Worm (Caenorhabditis elegans): ENCODE data around the gene F17A2.16.
A peak's percentile ranks its signal among the peaks of the same experiment; 100 is the strongest.
"Not testable (repeated sequence)": the region's sequence is repeated elsewhere in the genome, so short reads cannot be mapped to it uniquely, and the experiment has no call there.

Gene F17A2.16

DNA sequence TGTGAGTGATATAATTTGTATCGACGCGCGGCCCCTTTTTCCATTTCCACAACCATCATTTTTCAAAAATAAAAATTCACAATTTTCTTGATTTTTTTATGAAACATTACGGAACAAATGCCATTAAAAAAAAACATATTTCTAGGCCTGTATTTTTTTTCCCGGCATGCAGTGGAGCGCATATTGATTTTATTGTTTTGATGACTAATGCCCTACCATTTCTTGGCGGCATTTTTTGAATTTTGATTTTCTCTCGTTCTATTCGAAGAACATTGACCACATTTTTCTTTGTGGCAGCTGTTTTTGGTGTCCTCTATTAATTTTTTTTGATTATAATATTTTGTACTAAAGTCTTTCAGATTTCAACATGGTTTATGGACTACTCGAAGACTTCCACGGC lies 9.9 kb upstream of the F17A2.16 start, which contains the start of gene W06D11.3:
Gene W06D11.3 (plus strand): TSS at position 360 of the 400 bp plus-strand sequence.
- TF ChIP-seq lin-40 (tag; optimal IDR thresholded peaks at IDR 0.05): no peak
- no peak for TF ChIP-seq rcor-1 (GFP tag; IDR thresholded peaks at IDR 0.05)
- peak; percentile 73 for TF ChIP-seq efl-1 (GFP tag; optimal IDR thresholded peaks at IDR 0.05)
- peak; percentile 69 for TF ChIP-seq madf-6 (GFP tag; IDR thresholded peaks at IDR 0.05)
- peak; percentile 78 for TF ChIP-seq madf-8 (GFP tag; conservative IDR thresholded peaks at IDR 0.05)
- no peak for TF ChIP-seq Y79H2A.3 (GFP tag; conservative IDR thresholded peaks at IDR 0.05)
- peak; percentile 26; the same call in 1 of the 2 replicates for TF ChIP-seq hmg-1.2 (GFP tag; IDR thresholded peaks at IDR 0.05)

DNA sequence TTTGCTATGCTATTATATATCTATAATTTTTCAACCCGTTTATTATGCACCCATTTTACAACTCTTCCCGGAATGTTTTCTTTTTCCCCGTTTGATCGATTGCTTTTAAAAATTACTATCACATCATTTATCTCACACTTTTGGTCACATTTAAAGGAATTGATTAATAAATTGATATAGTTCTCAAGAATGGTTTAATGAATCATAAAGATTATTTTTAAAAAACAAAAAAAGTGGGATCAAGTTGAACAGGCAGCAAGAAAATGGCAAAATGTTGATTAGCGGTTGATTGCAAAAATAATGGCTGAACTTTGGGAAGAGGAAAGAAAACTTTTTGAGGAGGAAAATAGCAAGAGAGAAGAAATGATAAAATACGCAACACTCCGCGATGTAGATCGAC lies 8.4 kb upstream of the F17A2.16 start, which contains the start of gene W06D11.5:
Gene W06D11.5 (plus strand): TSS at position 301 of the 400 bp plus-strand sequence.
- TF ChIP-seq nhr-80 (tag; optimal IDR thresholded peaks at IDR 0.05): no peak
- TF ChIP-seq lsl-1 (GFP tag; optimal IDR thresholded peaks at IDR 0.05): no peak
- TF ChIP-seq ama-1 (optimal IDR thresholded peaks at IDR 0.05): no peak
- TF ChIP-seq ama-1 (GFP tag; optimal IDR thresholded peaks at IDR 0.05): no peak
- TF ChIP-seq athp-1 (tag; optimal IDR thresholded peaks at IDR 0.05): no peak
- TF ChIP-seq pbrm-1 (GFP tag; IDR thresholded peaks at IDR 0.05): no peak
- no peak for TF ChIP-seq F23B12.7 (tag; optimal IDR thresholded peaks at IDR 0.05; ENCODE audit: insufficient read depth)
- no peak for TF ChIP-seq lin-26 (GFP tag; IDR thresholded peaks at IDR 0.05)
- no peak for TF ChIP-seq rpc-1 (optimal IDR thresholded peaks at IDR 0.05)
- no peak for TF ChIP-seq rpc-1 (tag; optimal IDR thresholded peaks at IDR 0.05)
- TF ChIP-seq lag-1 (GFP tag; IDR thresholded peaks at IDR 0.05): no peak
- no peak for TF ChIP-seq lir-1 (GFP tag; conservative IDR thresholded peaks at IDR 0.05)
- TF ChIP-seq bed-1 (GFP tag; IDR thresholded peaks at IDR 0.05): no peak
- TF ChIP-seq nfya-1 (tag; optimal IDR thresholded peaks at IDR 0.05; ENCODE audit: borderline replicate concordance, insufficient read depth): no peak
- TF ChIP-seq ceh-40 (GFP tag; IDR thresholded peaks at IDR 0.05): no peak
- no peak for TF ChIP-seq B0019.2 (GFP tag; conservative IDR thresholded peaks at IDR 0.05)
- TF ChIP-seq fkh-3 (tag; optimal IDR thresholded peaks at IDR 0.05): no peak

DNA sequence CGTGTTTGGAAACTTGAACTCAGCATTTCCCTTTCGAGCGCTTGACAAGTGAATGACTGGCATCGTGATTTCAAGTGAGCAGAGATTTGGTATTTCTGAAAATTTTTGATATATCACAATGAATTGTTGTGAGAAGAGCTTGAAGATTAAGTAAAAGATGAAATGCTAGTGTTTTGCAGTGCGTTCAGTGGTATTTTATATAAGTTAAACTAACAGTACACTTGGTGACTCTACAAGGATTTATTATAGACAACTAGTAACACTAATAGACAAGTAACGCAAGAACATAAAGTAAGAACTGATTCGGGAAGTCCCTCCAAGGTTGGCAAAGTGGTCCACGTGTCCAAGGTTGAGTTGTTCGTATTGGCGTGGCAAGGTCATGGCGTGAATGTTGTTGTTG lies 5.5 kb upstream of the F17A2.16 start, which contains the start of gene dot-1.3:
Gene dot-1.3 (minus strand): TSS at position 101 of the 400 bp plus-strand sequence.
- TF ChIP-seq F39B2.1 (GFP tag; IDR thresholded peaks at IDR 0.05); gei-17 (GFP tag; optimal IDR thresholded peaks at IDR 0.05); F49E8.2 (tag; optimal IDR thresholded peaks at IDR 0.05; ENCODE audit: insufficient read depth): not testable (repeated sequence)

DNA sequence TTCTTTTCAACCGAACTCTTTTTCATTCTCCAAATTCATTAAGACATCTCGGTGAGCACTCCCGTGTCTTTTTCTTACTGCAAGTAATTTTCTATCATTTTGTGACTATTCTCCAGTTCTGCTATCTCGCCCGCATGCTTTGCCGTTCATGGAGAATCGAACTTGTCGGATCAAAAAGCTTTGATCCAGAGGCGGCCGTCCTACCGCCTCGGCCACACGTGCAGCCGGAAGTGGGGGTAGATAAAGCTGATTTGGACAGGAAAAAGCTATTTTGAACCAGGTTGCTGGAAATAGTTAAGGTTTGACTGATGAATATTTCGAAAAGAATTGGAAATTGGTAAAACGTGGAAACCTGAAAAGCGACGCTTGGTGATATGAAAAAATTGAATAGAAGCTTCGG lies 4.0 kb upstream of the F17A2.16 start:
- TF ChIP-seq ZK185.1 (tag; optimal IDR thresholded peaks at IDR 0.05; ENCODE audit: poor library complexity, severe bottlenecking) (no peak), die-1 (tag; optimal IDR thresholded peaks at IDR 0.05) (no peak), B0261.1 (tag; optimal IDR thresholded peaks at IDR 0.05) (peak; percentile 24), K11D2.4 (GFP tag; IDR thresholded peaks at IDR 0.05) (0 out of 2 replicates have a peak, but pooled peaks have one; percentile 64), nhr-179 (tag; optimal IDR thresholded peaks at IDR 0.05) (no peak), egrh-3 (GFP tag; IDR thresholded peaks at IDR 0.05) (no peak), unc-62 (GFP tag; optimal IDR thresholded peaks at IDR 0.05) (no peak), atf-7 (tag; optimal IDR thresholded peaks at IDR 0.05) (no peak), pbrm-1 (GFP tag; IDR thresholded peaks at IDR 0.05) (no peak), lin-35 (GFP tag; optimal IDR thresholded peaks at IDR 0.05) (no peak), sea-2 (GFP tag; IDR thresholded peaks at IDR 0.05) (no peak), fkh-3 (tag; optimal IDR thresholded peaks at IDR 0.05) (no peak), D2030.7 (GFP tag; IDR thresholded peaks at IDR 0.05) (no peak), hlh-12 (tag; optimal IDR thresholded peaks at IDR 0.05) (no peak), ztf-26 (tag; optimal IDR thresholded peaks at IDR 0.05) (no peak), pha-4 (tag; optimal IDR thresholded peaks at IDR 0.05) (no peak), nfya-2 (GFP tag; IDR thresholded peaks at IDR 0.05) (no peak), rpc-1 (optimal IDR thresholded peaks at IDR 0.05) (peak; percentile 34), rpc-1 (tag; optimal IDR thresholded peaks at IDR 0.05) (peak; percentile 68), ceh-58 (GFP tag; IDR thresholded peaks at IDR 0.05) (no peak), lag-1 (GFP tag; IDR thresholded peaks at IDR 0.05) (peak; percentile 72; the same call in 1 of the 2 replicates), tbp1 (GFP tag; optimal IDR thresholded peaks at IDR 0.05) (peak; percentile 76), hrde-1 (tag; optimal IDR thresholded peaks at IDR 0.05; ENCODE audit: borderline replicate concordance) (no peak)

Measured in whole organism, young adult.